Fruit fly (Drosophila melanogaster) whole organism, embryonic: ENCODE data around the gene CG4364.

Experiments used
- BEAF-32 ChIP-seq: fragments of 200-800 bp; sonication (Bioruptor generic); optimal IDR thresholded peaks from 3 replicates; lab custom pipeline; 2017; ENCODE audit warnings: missing biosample characterization, missing genetic modification characterization, mild to moderate bottlenecking, moderate library complexity, missing genetic modification reagents
- Bteb2 ChIP-seq: fragments of 200-800 bp; sonication (Bioruptor generic); optimal IDR thresholded peaks from 2 replicates; lab custom pipeline; 2016; ENCODE audit warnings: missing biosample characterization, missing genetic modification characterization
- CG11247 ChIP-seq: fragments of 200-800 bp; sonication (Bioruptor generic); IDR thresholded peaks from 2 replicates; pipeline ENCODE4 v1.3.6; 2022; ENCODE audit warnings: missing biosample characterization, missing genetic modification characterization
- CG15479 ChIP-seq: fragments of 200-800 bp; sonication (Bioruptor generic); optimal IDR thresholded peaks from 3 replicates; lab custom pipeline; 2019; ENCODE audit warnings: missing biosample characterization, mild to moderate bottlenecking, missing genetic modification characterization, moderate library complexity
- CG1603 ChIP-seq: fragments of 200-800 bp; sonication (Bioruptor generic); optimal IDR thresholded peaks from 2 replicates; lab custom pipeline; 2019; ENCODE audit warnings: missing biosample characterization, mild to moderate bottlenecking, missing genetic modification characterization, moderate library complexity
- CG2199 ChIP-seq: fragments of 200-800 bp; sonication (Bioruptor generic); IDR thresholded peaks from 3 replicates; pipeline ENCODE4 v1.3.6; 2022; ENCODE audit warnings: missing biosample characterization, missing genetic modification characterization
- CG31441 ChIP-seq: fragments of 200-800 bp; sonication (Bioruptor generic); IDR thresholded peaks from 2 replicates; pipeline ENCODE4 v1.3.6; 2022; ENCODE audit warnings: missing biosample characterization, missing genetic modification characterization
- CG34422 ChIP-seq: fragments of 200-800 bp; sonication (Bioruptor generic); IDR thresholded peaks from 3 replicates; pipeline ENCODE4 v1.3.6; 2022; ENCODE audit warnings: missing biosample characterization, missing genetic modification characterization
- CG4854 ChIP-seq: fragments of 200-800 bp; sonication (Bioruptor generic); optimal IDR thresholded peaks from 2 replicates; lab custom pipeline; 2016; ENCODE audit warnings: missing biosample characterization, missing genetic modification characterization, inconsistent platforms
- CG6654 ChIP-seq: fragments of 200-800 bp; sonication (Bioruptor generic); optimal IDR thresholded peaks from 2 replicates; lab custom pipeline; 2017; ENCODE audit warnings: missing biosample characterization, mild to moderate bottlenecking, missing genetic modification characterization
- CG6683 ChIP-seq: fragments of 200-800 bp; sonication (Bioruptor generic); optimal IDR thresholded peaks from 2 replicates; lab custom pipeline; 2017; ENCODE audit warnings: missing biosample characterization, mild to moderate bottlenecking, missing genetic modification characterization, missing genetic modification reagents
- CG6765 ChIP-seq: fragments of 200-800 bp; sonication (Bioruptor generic); optimal IDR thresholded peaks from 3 replicates; lab custom pipeline; 2017; ENCODE audit warnings: missing biosample characterization, mild to moderate bottlenecking, missing genetic modification characterization
- CG6813 ChIP-seq: fragments of 200-800 bp; sonication (Bioruptor generic); optimal IDR thresholded peaks from 2 replicates; lab custom pipeline; 2017; ENCODE audit warnings: missing biosample characterization, missing genetic modification characterization, mild to moderate bottlenecking, moderate library complexity, missing genetic modification reagents
- CG7271 ChIP-seq: fragments of 200-800 bp; sonication (Bioruptor generic); optimal IDR thresholded peaks from 2 replicates; lab custom pipeline; 2018; ENCODE audit warnings: missing biosample characterization, mild to moderate bottlenecking, missing genetic modification characterization, moderate library complexity
- CG7357 ChIP-seq: fragments of 200-800 bp; sonication (Bioruptor generic); IDR thresholded peaks from 3 replicates; pipeline ENCODE4 v1.3.6; 2022; ENCODE audit warnings: missing biosample characterization, missing genetic modification characterization
- CG7987 ChIP-seq: fragments of 200-800 bp; sonication (Bioruptor generic); optimal IDR thresholded peaks from 2 replicates; lab custom pipeline; 2018; ENCODE audit warnings: missing biosample characterization, mild to moderate bottlenecking, missing genetic modification characterization, moderate library complexity
- CrebB ChIP-seq: fragments of 200-800 bp; sonication (Bioruptor generic); optimal IDR thresholded peaks from 3 replicates; lab custom pipeline; 2018; ENCODE audit warnings: missing biosample characterization, mild to moderate bottlenecking, missing genetic modification characterization
- Dfd ChIP-seq, 2 experiments: fragments of >200 bp; optimal IDR thresholded peaks; 2 replicates each; lab custom pipeline; 2017; ENCODE audit warnings: missing biosample characterization in 2 of 2, missing genetic modification characterization in 2 of 2
- Dp ChIP-seq: fragments of 200-800 bp; sonication (Bioruptor generic); optimal IDR thresholded peaks from 2 replicates; lab custom pipeline; 2018; ENCODE audit warnings: missing biosample characterization, mild to moderate bottlenecking, missing genetic modification characterization, moderate library complexity
- Hmr ChIP-seq: fragments of 200-800 bp; sonication (Bioruptor generic); optimal IDR thresholded peaks from 3 replicates; lab custom pipeline; 2017; ENCODE audit warnings: mild to moderate bottlenecking, missing biosample characterization, missing genetic modification reagents, missing genetic modification characterization
- Kr ChIP-seq: fragments of 200-800 bp; sonication (Bioruptor generic); optimal IDR thresholded peaks from 2 replicates; lab custom pipeline; 2017; ENCODE audit warnings: missing biosample characterization, mild to moderate bottlenecking, missing genetic modification characterization
- Lhr ChIP-seq: fragments of 200-800 bp; sonication (Bioruptor generic); optimal IDR thresholded peaks from 3 replicates; lab custom pipeline; 2017; ENCODE audit warnings: mild to moderate bottlenecking, missing biosample characterization, missing genetic modification reagents, missing genetic modification characterization
- Meics ChIP-seq: fragments of 200-800 bp; sonication (Bioruptor generic); optimal IDR thresholded peaks from 2 replicates; lab custom pipeline; 2017; ENCODE audit warnings: missing biosample characterization, mild to moderate bottlenecking, missing genetic modification characterization
- Myb ChIP-seq: fragments of 200-800 bp; sonication (Bioruptor generic); optimal IDR thresholded peaks from 2 replicates; lab custom pipeline; 2016; ENCODE audit warnings: missing biosample characterization, missing genetic modification characterization
- Nf-YB ChIP-seq: fragments of 200-800 bp; sonication (Bioruptor generic); optimal IDR thresholded peaks from 3 replicates; lab custom pipeline; 2019; ENCODE audit warnings: missing biosample characterization, mild to moderate bottlenecking, missing genetic modification characterization, moderate library complexity
- Rfx ChIP-seq: fragments of 200-800 bp; sonication (Bioruptor generic); IDR thresholded peaks from 2 replicates; pipeline ENCODE4 v1.3.6; 2022; ENCODE audit warnings: missing biosample characterization, missing genetic modification characterization
- Sox102F ChIP-seq: fragments of 200-800 bp; sonication (Bioruptor generic); optimal IDR thresholded peaks from 2 replicates; lab custom pipeline; 2018; ENCODE audit warnings: missing biosample characterization, mild to moderate bottlenecking, missing genetic modification characterization, moderate library complexity
- TFAM ChIP-seq: fragments of 200-800 bp; sonication (Bioruptor generic); optimal IDR thresholded peaks from 2 replicates; lab custom pipeline; 2017; ENCODE audit warnings: missing biosample characterization, missing genetic modification characterization, inconsistent platforms
- Trl ChIP-seq, 3 experiments: fragments of >200 bp in 2 of 3; fragments of 200-800 bp in 1 of 3; sonication (Bioruptor generic) in 1 of 3; optimal IDR thresholded peaks; 2 replicates in 1 of 3; 3 replicates in 2 of 3; lab custom pipeline; 2016 to 2017; ENCODE audit warnings: missing biosample characterization in 1 of 3, missing genetic modification characterization in 1 of 3
- Vsx1 ChIP-seq: fragments of 200-800 bp; sonication (Bioruptor generic); optimal IDR thresholded peaks from 2 replicates; lab custom pipeline; 2017; ENCODE audit warnings: missing biosample characterization, mild to moderate bottlenecking, missing genetic modification characterization, missing genetic modification reagents
- abd-A ChIP-seq: fragments of 200-800 bp; sonication (Bioruptor generic); optimal IDR thresholded peaks from 3 replicates; lab custom pipeline; 2019; ENCODE audit warnings: missing biosample characterization, mild to moderate bottlenecking, missing genetic modification characterization, moderate library complexity
- ac ChIP-seq: fragments of 200-800 bp; sonication (Bioruptor generic); optimal IDR thresholded peaks from 3 replicates; lab custom pipeline; 2017; ENCODE audit warnings: missing biosample characterization, mild to moderate bottlenecking, missing genetic modification characterization
- al ChIP-seq: fragments of 200-800 bp; sonication (Bioruptor generic); IDR thresholded peaks from 2 replicates; pipeline ENCODE4 v1.3.6; 2022; ENCODE audit warnings: missing biosample characterization, missing genetic modification characterization
- aop ChIP-seq: fragments of 200-800 bp; sonication (Bioruptor generic); IDR thresholded peaks from 2 replicates; pipeline ENCODE4 v1.3.6; 2022; ENCODE audit warnings: missing biosample characterization, missing genetic modification characterization
- bsh ChIP-seq, 2 experiments: fragments of 200-800 bp; sonication (Bioruptor generic); optimal IDR thresholded peaks; 2 replicates each; lab custom pipeline; 2017 to 2018; ENCODE audit warnings: mild to moderate bottlenecking in 2 of 2, missing biosample characterization in 2 of 2, missing genetic modification characterization in 2 of 2, moderate library complexity in 1 of 2
- dm ChIP-seq: fragments of 200-800 bp; sonication (Bioruptor generic); optimal IDR thresholded peaks from 3 replicates; lab custom pipeline; 2016; ENCODE audit warnings: missing biosample characterization, missing genetic modification characterization
- en ChIP-seq: fragments of 200-800 bp; sonication (Bioruptor generic); optimal IDR thresholded peaks from 2 replicates; lab custom pipeline; 2016; ENCODE audit warnings: missing biosample characterization, missing genetic modification characterization
- fru ChIP-seq: fragments of >200 bp; optimal IDR thresholded peaks from 2 replicates; lab custom pipeline; 2017
- ftz-f1 ChIP-seq: fragments of 200-800 bp; sonication (Bioruptor generic); optimal IDR thresholded peaks from 2 replicates; lab custom pipeline; 2016; ENCODE audit warnings: missing biosample characterization, missing genetic modification characterization
- hkb ChIP-seq, 2 experiments: fragments of 200-800 bp in 1 of 2; fragments of >200 bp in 1 of 2; sonication (Bioruptor generic) in 1 of 2; IDR thresholded peaks in 1 of 2; optimal IDR thresholded peaks in 1 of 2; 2 replicates each; pipeline versions ENCODE4 v1.3.6 to Lab custom; 2017 to 2022; ENCODE audit warnings: missing biosample characterization in 1 of 2, missing genetic modification characterization in 1 of 2
- ind ChIP-seq: fragments of 200-800 bp; sonication (Bioruptor generic); optimal IDR thresholded peaks from 3 replicates; lab custom pipeline; 2016; ENCODE audit warnings: missing biosample characterization, missing genetic modification characterization
- insv ChIP-seq, 2 experiments: fragments of 200-800 bp; sonication (Bioruptor generic); optimal IDR thresholded peaks; 3 replicates each; lab custom pipeline; 2016 to 2018; ENCODE audit warnings: missing biosample characterization in 2 of 2, missing genetic modification characterization in 2 of 2
- oc ChIP-seq: fragments of 200-800 bp; sonication (Bioruptor generic); optimal IDR thresholded peaks from 2 replicates; lab custom pipeline; 2018; ENCODE audit warnings: missing biosample characterization, mild to moderate bottlenecking, missing genetic modification characterization, moderate library complexity
- pan ChIP-seq, 4 experiments: fragments of >200 bp in 3 of 4; fragments of 200-800 bp in 1 of 4; sonication (Bioruptor generic) in 1 of 4; optimal IDR thresholded peaks in 3 of 4; IDR thresholded peaks in 1 of 4; 2 replicates each; pipeline versions ENCODE4 v1.3.6 to Lab custom; 2017 to 2022; ENCODE audit warnings: missing biosample characterization in 2 of 4, missing genetic modification characterization in 2 of 4, mixed read lengths in 1 of 4
- pb ChIP-seq: fragments of 200-800 bp; sonication (Bioruptor generic); optimal IDR thresholded peaks from 3 replicates; lab custom pipeline; 2016; ENCODE audit warnings: missing biosample characterization, missing genetic modification characterization
- pfk ChIP-seq: fragments of 200-800 bp; sonication (Bioruptor generic); optimal IDR thresholded peaks from 2 replicates; lab custom pipeline; 2018; ENCODE audit warnings: missing biosample characterization, mild to moderate bottlenecking, missing genetic modification characterization, moderate library complexity
- row ChIP-seq: fragments of 200-800 bp; sonication (Bioruptor generic); IDR thresholded peaks from 3 replicates; pipeline ENCODE4 v1.3.6; 2022; ENCODE audit warnings: missing biosample characterization, missing genetic modification characterization
- tup ChIP-seq: fragments of 200-800 bp; sonication (Bioruptor generic); optimal IDR thresholded peaks from 2 replicates; lab custom pipeline; 2016; ENCODE audit warnings: missing biosample characterization, mild to moderate bottlenecking, missing genetic modification characterization, moderate library complexity
- vvl ChIP-seq: fragments of 200-800 bp; sonication (Bioruptor generic); IDR thresholded peaks from 2 replicates; pipeline ENCODE4 v1.3.6; 2022; ENCODE audit warnings: missing biosample characterization, missing genetic modification characterization

The CG4364 gene

DNA sequence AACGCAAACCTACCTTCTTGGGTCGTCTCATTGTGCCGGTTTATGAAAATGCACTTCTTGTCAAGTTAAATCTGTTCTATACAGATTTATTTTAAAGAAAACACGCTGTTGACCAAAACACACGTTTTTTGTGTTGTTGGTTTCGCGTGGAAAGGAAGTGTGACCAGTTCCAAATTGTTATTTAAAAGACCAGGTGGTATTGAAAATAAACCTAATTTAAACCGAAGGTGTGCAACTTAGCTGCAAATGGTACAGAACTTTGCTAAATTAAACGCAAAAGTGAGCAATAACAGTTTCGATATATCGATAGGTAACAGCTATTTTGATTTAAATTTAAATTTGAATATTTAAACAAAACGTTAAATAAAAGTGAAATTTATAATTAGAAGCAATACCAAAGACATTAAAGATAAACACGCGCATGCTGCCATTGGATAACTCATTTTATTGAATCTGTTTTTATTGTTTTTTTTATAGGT is at the start of gene CG4364 (continued):
- no peak for TF ChIP-seq Hmr (GFP tag; lab: Kevin White, UChicago)
- TF ChIP-seq aop (GFP tag; lab: Robert Waterston, UW) = no peak
- TF ChIP-seq CG6765 = no peak
- no peak for TF ChIP-seq Vsx1 (GFP tag; lab: Kevin White, UChicago)
- TF ChIP-seq Sox102F (GFP tag; lab: Kevin White, UChicago) = no peak
- no peak for TF ChIP-seq pan (optimal IDR thresholded peaks at IDR 0.05; lab: Kevin White, UChicago)
- TF ChIP-seq pan (GFP tag; optimal IDR thresholded peaks at IDR 0.05 in 1 of 2, IDR thresholded peaks at IDR 0.05 in 1 of 2) = no peak
- no peak for TF ChIP-seq hkb (optimal IDR thresholded peaks at IDR 0.05; lab: Kevin White, UChicago)
- no peak for TF ChIP-seq hkb (GFP tag; IDR thresholded peaks at IDR 0.05; lab: Robert Waterston, UW)
- TF ChIP-seq TFAM (GFP tag; lab: Kevin White, UChicago) = no peak
- TF ChIP-seq CrebB (tag; lab: Kevin White, UChicago) = no peak
- TF ChIP-seq CG11247 = no peak
- peak; percentile 46 for TF ChIP-seq ftz-f1 (GFP tag; lab: Kevin White, UChicago)
- TF ChIP-seq CG7271 (tag; lab: Kevin White, UChicago) = no peak
- no peak for TF ChIP-seq ind (GFP tag; lab: Kevin White, UChicago)
- peak; percentile 88 for TF ChIP-seq Myb (GFP tag; lab: Kevin White, UChicago)
- TF ChIP-seq CG15479 = no peak
- no peak for TF ChIP-seq CG7987 (GFP tag; lab: Kevin White, UChicago)
- TF ChIP-seq Bteb2 (GFP tag; lab: Kevin White, UChicago) = no peak
- no peak for TF ChIP-seq CG2199 (GFP tag; lab: Robert Waterston, UW)
- TF ChIP-seq CG31441 = no peak
- no peak for TF ChIP-seq insv (GFP tag; optimal IDR thresholded peaks at IDR 0.05; lab: Kevin White, UChicago)
- 0 out of 3 replicates have a peak, but pooled peaks have one; percentile 68 for TF ChIP-seq CG34422
- no peak for TF ChIP-seq CG6683 (GFP tag; lab: Kevin White, UChicago)
- TF ChIP-seq BEAF-32 (GFP tag; lab: Kevin White, UChicago) = peak; percentile 58
- no peak for TF ChIP-seq CG6654 (GFP tag; lab: Kevin White, UChicago)
- TF ChIP-seq tup = no peak
- no peak for TF ChIP-seq Dfd (GFP tag; optimal IDR thresholded peaks at IDR 0.05; lab: Kevin White, UChicago)
- TF ChIP-seq Lhr = peak; percentile 55
- TF ChIP-seq en (GFP tag; lab: Kevin White, UChicago) = no peak
- TF ChIP-seq dm (GFP tag; lab: Kevin White, UChicago) = peak; percentile 90
- TF ChIP-seq CG1603 (tag; lab: Kevin White, UChicago) = peak; percentile 10
- no peak for TF ChIP-seq CG4854 (GFP tag; lab: Kevin White, UChicago)
- TF ChIP-seq Meics = no peak
- peak; percentile 63; the same call in 1 of the 2 replicates for TF ChIP-seq vvl (GFP tag; lab: Robert Waterston, UW)
- TF ChIP-seq Trl (optimal IDR thresholded peaks at IDR 0.05; lab: Kevin White, UChicago) = no peak
- TF ChIP-seq Trl (GFP tag; optimal IDR thresholded peaks at IDR 0.05; lab: Kevin White, UChicago) = peak; percentile 9
- no peak for TF ChIP-seq al (GFP tag; lab: Robert Waterston, UW)
- TF ChIP-seq pb (GFP tag; lab: Kevin White, UChicago) = no peak
- peak; percentile 65 for TF ChIP-seq Dp (GFP tag; lab: Kevin White, UChicago)
- no peak for TF ChIP-seq abd-A (tag; lab: Kevin White, UChicago)
- no peak for TF ChIP-seq Kr (GFP tag; lab: Kevin White, UChicago)
- TF ChIP-seq Rfx = no peak
- TF ChIP-seq fru (lab: Kevin White, UChicago) = no peak
- no peak for TF ChIP-seq CG7357 (GFP tag; lab: Robert Waterston, UW)
- no peak for TF ChIP-seq oc (tag; lab: Kevin White, UChicago)
- no peak for TF ChIP-seq ac
- TF ChIP-seq row (GFP tag; lab: Robert Waterston, UW) = no peak
- TF ChIP-seq CG6813 = no peak
- TF ChIP-seq pfk (GFP tag; lab: Kevin White, UChicago) = no peak
- TF ChIP-seq Nf-YB = no peak
- TF ChIP-seq bsh (GFP tag; optimal IDR thresholded peaks at IDR 0.05; lab: Kevin White, UChicago) = no peak
